Comparison of ENCODE assay signal across 5 fruit fly cellular contexts in the genomic region with DNA sequence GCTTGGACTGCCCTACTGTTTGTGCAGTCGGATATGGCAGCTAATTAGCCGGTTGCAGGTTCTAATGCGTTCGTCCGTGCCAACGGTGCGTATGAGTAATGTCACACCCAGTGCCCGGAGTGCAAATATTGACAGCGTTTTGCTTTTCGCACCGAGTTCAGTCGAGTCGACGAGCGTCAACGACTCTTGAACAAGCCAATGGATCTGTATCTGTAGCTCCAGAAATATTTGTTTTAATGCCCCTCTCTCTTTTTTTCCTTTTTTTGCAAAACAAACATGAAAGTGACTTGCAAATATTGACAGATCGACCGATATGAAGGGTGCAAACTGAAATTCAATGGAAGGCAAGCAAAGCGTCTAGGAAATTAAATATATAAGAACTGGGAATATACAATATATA.
TF ChIP-seq lines count a peak whose summit lies in the region.

No protein-coding gene starts in this region.

- TF ChIP-seq CTCF in whole organism, embryonic (GFP tag; optimal IDR thresholded peaks at IDR 0.05; lab: Kevin White, UChicago): no peak

TF ChIP-seq in whole organism, adult, 20 proteins besides CTCF, POLR2A, EP300 and RAD21 (continues in another document):
- TF ChIP-seq Crg-1 (GFP tag; optimal IDR thresholded peaks at IDR 0.05; lab: Kevin White, UChicago): peak; percentile 81
- peak; percentile 67 for TF ChIP-seq CG14711 (tag; optimal IDR thresholded peaks at IDR 0.05; lab: Kevin White, UChicago)
- TF ChIP-seq tj (GFP tag; optimal IDR thresholded peaks at IDR 0.05; lab: Kevin White, UChicago): no peak
- TF ChIP-seq CG11617 (GFP tag; optimal IDR thresholded peaks at IDR 0.05; lab: Kevin White, UChicago): peak; percentile 79
- TF ChIP-seq kay (GFP tag; lab: Kevin White, UChicago; ENCODE audit: borderline replicate concordance): peak; percentile 89
- TF ChIP-seq CG7101 (tag; optimal IDR thresholded peaks at IDR 0.05; lab: Kevin White, UChicago): peak; percentile 88
- TF ChIP-seq ovo (GFP tag; optimal IDR thresholded peaks at IDR 0.05; lab: Kevin White, UChicago): peak; percentile 87
- no peak for TF ChIP-seq cnc (optimal IDR thresholded peaks at IDR 0.05; lab: Kevin White, UChicago)
- TF ChIP-seq Mnt (GFP tag; optimal IDR thresholded peaks at IDR 0.05; lab: Kevin White, UChicago): peak; percentile 55
- TF ChIP-seq Clk (GFP tag; optimal IDR thresholded peaks at IDR 0.05; lab: Kevin White, UChicago): peak; percentile 62
- TF ChIP-seq pad (GFP tag; optimal IDR thresholded peaks at IDR 0.05; lab: Kevin White, UChicago): peak; percentile 64
- TF ChIP-seq CG7045 (GFP tag; optimal IDR thresholded peaks at IDR 0.05; lab: Kevin White, UChicago): peak; percentile 77
- peak; percentile 80 for TF ChIP-seq CG12768 (GFP tag; optimal IDR thresholded peaks at IDR 0.05; lab: Kevin White, UChicago)
- TF ChIP-seq CG33017 (tag; optimal IDR thresholded peaks at IDR 0.05; lab: Kevin White, UChicago): peak; percentile 69
- TF ChIP-seq cic (GFP tag; optimal IDR thresholded peaks at IDR 0.05; lab: Kevin White, UChicago): peak; percentile 78
- peak; percentile 53 for TF ChIP-seq Hr96 (GFP tag; optimal IDR thresholded peaks at IDR 0.05; lab: Kevin White, UChicago)
- no peak for TF ChIP-seq bab1 (GFP tag; optimal IDR thresholded peaks at IDR 0.05; lab: Kevin White, UChicago)

TF ChIP-seq in whole organism, embryonic, 481 proteins besides CTCF, POLR2A, EP300 and RAD21:
- no peak for TF ChIP-seq Dad (GFP tag; optimal IDR thresholded peaks at IDR 0.05; lab: Kevin White, UChicago)
- peak; percentile 58 for TF ChIP-seq CG7372 (GFP tag; IDR thresholded peaks at IDR 0.05; lab: Robert Waterston, UW)
- TF ChIP-seq corto (GFP tag; optimal IDR thresholded peaks at IDR 0.05; lab: Kevin White, UChicago): peak; percentile 52
- no peak for TF ChIP-seq luna (GFP tag; optimal IDR thresholded peaks at IDR 0.05; lab: Kevin White, UChicago)
- 0 out of 3 replicates have a peak, but pooled peaks have one; percentile 19 for TF ChIP-seq ase (GFP tag; IDR thresholded peaks at IDR 0.05; lab: Robert Waterston, UW)
- TF ChIP-seq ci (GFP tag; IDR thresholded peaks at IDR 0.05; lab: Robert Waterston, UW): 0 out of 3 replicates have a peak, but pooled peaks have one; percentile 15
- no peak for TF ChIP-seq ERR (GFP tag; optimal IDR thresholded peaks at IDR 0.05; lab: Kevin White, UChicago)
- 0 out of 2 replicates have a peak, but pooled peaks have one; percentile 9 for TF ChIP-seq ap (GFP tag; IDR thresholded peaks at IDR 0.05; lab: Robert Waterston, UW)
- TF ChIP-seq lbe (GFP tag; optimal IDR thresholded peaks at IDR 0.05; lab: Kevin White, UChicago): peak; percentile 96
- peak; percentile 75 for TF ChIP-seq nom (GFP tag; optimal IDR thresholded peaks at IDR 0.05; lab: Kevin White, UChicago)
- 0 out of 2 replicates have a peak, but pooled peaks have one; percentile 19 for TF ChIP-seq CG6689 (GFP tag; IDR thresholded peaks at IDR 0.05; lab: Robert Waterston, UW)
- peak; percentile 21; the same call in 1 of the 2 replicates for TF ChIP-seq Drgx (GFP tag; IDR thresholded peaks at IDR 0.05; lab: Robert Waterston, UW)
- 0 out of 4 replicates have a peak, but pooled peaks have one; percentile 20 for TF ChIP-seq chinmo (GFP tag; IDR thresholded peaks at IDR 0.05; lab: Robert Waterston, UW; ENCODE audit: partially characterized antibody)
- no peak for TF ChIP-seq Xbp1 (GFP tag; optimal IDR thresholded peaks at IDR 0.05; lab: Kevin White, UChicago)
- TF ChIP-seq Vsx1 (GFP tag; optimal IDR thresholded peaks at IDR 0.05; lab: Kevin White, UChicago): peak; percentile 17
- no peak for TF ChIP-seq CG10431 (GFP tag; optimal IDR thresholded peaks at IDR 0.05; lab: Kevin White, UChicago)

TF ChIP-seq in whole organism, prepupa, 60 proteins besides CTCF, POLR2A, EP300 and RAD21 (continues in another document):
- TF ChIP-seq svp (GFP tag; lab: Kevin White, UChicago) (peak; percentile 74), salr (GFP tag; optimal IDR thresholded peaks at IDR 0.05; lab: Kevin White, UChicago) (peak; percentile 19 to 40), OdsH (GFP tag; optimal IDR thresholded peaks at IDR 0.05; lab: Kevin White, UChicago) (peak; percentile 56), net (GFP tag; optimal IDR thresholded peaks at IDR 0.05; lab: Kevin White, UChicago) (peak; percentile 77), CG6854 (GFP tag; optimal IDR thresholded peaks at IDR 0.05; lab: Kevin White, UChicago) (peak; percentile 73), Ets21C (GFP tag; optimal IDR thresholded peaks at IDR 0.05; lab: Kevin White, UChicago) (peak; percentile 1), esn (GFP tag; optimal IDR thresholded peaks at IDR 0.05; lab: Kevin White, UChicago) (peak; percentile 68), Hr39 (GFP tag; optimal IDR thresholded peaks at IDR 0.05; lab: Kevin White, UChicago) (no peak), CG8319 (GFP tag; optimal IDR thresholded peaks at IDR 0.05; lab: Kevin White, UChicago) (peak; percentile 36), Hr4 (GFP tag; optimal IDR thresholded peaks at IDR 0.05; lab: Kevin White, UChicago) (no peak), CG1621 (tag; optimal IDR thresholded peaks at IDR 0.05; lab: Kevin White, UChicago) (peak; percentile 59), CG34406 (GFP tag; optimal IDR thresholded peaks at IDR 0.05; lab: Kevin White, UChicago) (peak; percentile 73), eg (GFP tag; IDR thresholded peaks at IDR 0.05; lab: Robert Waterston, UW) (peak; percentile 52; the same call in 1 of the 3 replicates), CG8119 (GFP tag; IDR thresholded peaks at IDR 0.05; lab: Robert Waterston, UW) (peak; percentile 45; the same call in 2 of the 3 replicates), lz (GFP tag; optimal IDR thresholded peaks at IDR 0.05; lab: Kevin White, UChicago) (peak; percentile 51), Met (GFP tag; optimal IDR thresholded peaks at IDR 0.05; lab: Kevin White, UChicago) (peak; percentile 56), Sox15 (GFP tag; optimal IDR thresholded peaks at IDR 0.05; lab: Kevin White, UChicago) (no peak), dac (GFP tag; optimal IDR thresholded peaks at IDR 0.05; lab: Kevin White, UChicago) (no peak)

TF ChIP-seq in whole organism, pupa, 21 proteins besides CTCF, POLR2A, EP300 and RAD21 (continues in another document):
- TF ChIP-seq EcR (GFP tag; optimal IDR thresholded peaks at IDR 0.05; lab: Kevin White, UChicago): peak; percentile 42
- TF ChIP-seq CG8159 (tag; optimal IDR thresholded peaks at IDR 0.05; lab: Kevin White, UChicago): peak; percentile 66
- peak; percentile 68 for TF ChIP-seq CG34367 (tag; optimal IDR thresholded peaks at IDR 0.05; lab: Kevin White, UChicago)
- peak; percentile 47 for TF ChIP-seq CG17806 (tag; optimal IDR thresholded peaks at IDR 0.05; lab: Kevin White, UChicago)
- peak; percentile 61 for TF ChIP-seq CG14655 (GFP tag; optimal IDR thresholded peaks at IDR 0.05; lab: Kevin White, UChicago)
- TF ChIP-seq CG15710 (tag; optimal IDR thresholded peaks at IDR 0.05; lab: Kevin White, UChicago): peak; percentile 44
- peak; percentile 30 for TF ChIP-seq CG9948 (tag; optimal IDR thresholded peaks at IDR 0.05; lab: Kevin White, UChicago)
- peak; percentile 81 for TF ChIP-seq Pif1B (GFP tag; optimal IDR thresholded peaks at IDR 0.05; lab: Kevin White, UChicago)
- peak; percentile 56; the same call in 2 of the 3 replicates for TF ChIP-seq CG4496 (GFP tag; IDR thresholded peaks at IDR 0.05; lab: Robert Waterston, UW)
- no peak for TF ChIP-seq CG10348 (GFP tag; IDR thresholded peaks at IDR 0.05; lab: Robert Waterston, UW)
- TF ChIP-seq rn (GFP tag; IDR thresholded peaks at IDR 0.05; lab: Robert Waterston, UW): no peak
- TF ChIP-seq Snoo (tag; optimal IDR thresholded peaks at IDR 0.05; lab: Kevin White, UChicago): peak; percentile 66
- TF ChIP-seq CG8301 (tag; optimal IDR thresholded peaks at IDR 0.05; lab: Kevin White, UChicago): peak; percentile 19
- TF ChIP-seq gl (tag; optimal IDR thresholded peaks at IDR 0.05; lab: Kevin White, UChicago): peak; percentile 75
- peak; percentile 57; the same call in 1 of the 2 replicates for TF ChIP-seq CG32121 (GFP tag; IDR thresholded peaks at IDR 0.05; lab: Robert Waterston, UW)
- TF ChIP-seq CG12605 (GFP tag; IDR thresholded peaks at IDR 0.05; lab: Robert Waterston, UW): peak; percentile 31; the same call in 1 of the 2 replicates
- TF ChIP-seq CG13204 (GFP tag; optimal IDR thresholded peaks at IDR 0.05; lab: Kevin White, UChicago): peak; percentile 3
- TF ChIP-seq D1 (tag; optimal IDR thresholded peaks at IDR 0.05; lab: Kevin White, UChicago): peak; percentile 4
- peak; percentile 69 for TF ChIP-seq Pif1A (GFP tag; optimal IDR thresholded peaks at IDR 0.05; lab: Kevin White, UChicago)

TF ChIP-seq in whole organism, wandering third instar larva, 38 proteins besides CTCF, POLR2A, EP300 and RAD21 (continues in another document):
- TF ChIP-seq CG9705 (GFP tag; optimal IDR thresholded peaks at IDR 0.05; lab: Kevin White, UChicago) (peak; percentile 83), br (GFP tag; optimal IDR thresholded peaks at IDR 0.05; lab: Kevin White, UChicago) (peak; percentile 91), Dfd (GFP tag; optimal IDR thresholded peaks at IDR 0.05; lab: Kevin White, UChicago) (no peak), HLH106 (tag; optimal IDR thresholded peaks at IDR 0.05; lab: Kevin White, UChicago) (peak; percentile 65), Mio (GFP tag; optimal IDR thresholded peaks at IDR 0.05; lab: Kevin White, UChicago) (peak; percentile 66), tai (GFP tag; optimal IDR thresholded peaks at IDR 0.05; lab: Kevin White, UChicago) (peak; percentile 91), dsf (GFP tag; optimal IDR thresholded peaks at IDR 0.05; lab: Kevin White, UChicago; ENCODE audit: borderline replicate concordance) (peak; percentile 93), OdsH (GFP tag; optimal IDR thresholded peaks at IDR 0.05; lab: Kevin White, UChicago) (peak; percentile 97), jim (GFP tag; optimal IDR thresholded peaks at IDR 0.05; lab: Kevin White, UChicago) (peak; percentile 97), rgr (GFP tag; optimal IDR thresholded peaks at IDR 0.05; lab: Kevin White, UChicago) (peak; percentile 98), Jra (GFP tag; optimal IDR thresholded peaks at IDR 0.05; lab: Kevin White, UChicago) (peak; percentile 90), Hr83 (GFP tag; optimal IDR thresholded peaks at IDR 0.05; lab: Kevin White, UChicago; ENCODE audit: poor library complexity, severe bottlenecking) (peak; percentile 100), brk (GFP tag; optimal IDR thresholded peaks at IDR 0.05; lab: Kevin White, UChicago) (peak; percentile 93), N (GFP tag; optimal IDR thresholded peaks at IDR 0.05; lab: Kevin White, UChicago) (no peak), foxo (GFP tag; optimal IDR thresholded peaks at IDR 0.05; lab: Kevin White, UChicago) (peak in 1 of 2 experiments; percentile 84), Abd-B (GFP tag; optimal IDR thresholded peaks at IDR 0.05; lab: Kevin White, UChicago) (no peak), usp (GFP tag; optimal IDR thresholded peaks at IDR 0.05; lab: Kevin White, UChicago) (no peak), GATAd (GFP tag; optimal IDR thresholded peaks at IDR 0.05; lab: Kevin White, UChicago) (peak; percentile 91), CG32264 (GFP tag; optimal IDR thresholded peaks at IDR 0.05; lab: Kevin White, UChicago) (peak; percentile 89), sage (GFP tag; optimal IDR thresholded peaks at IDR 0.05; lab: Kevin White, UChicago) (peak; percentile 88), psq (GFP tag; optimal IDR thresholded peaks at IDR 0.05; lab: Kevin White, UChicago) (peak; percentile 83)
